Fruit fly (Drosophila melanogaster) whole organism, embryonic: ENCODE results near the gene Pif1.

ENCODE experiments used
- Adf1 ChIP-seq: fragments of 200-800 bp; sonication (Bioruptor generic); IDR thresholded peaks from 2 replicates; pipeline ENCODE4 v1.3.6; 2022; ENCODE audit warnings: missing biosample characterization, missing genetic modification characterization
- BEAF-32 ChIP-seq: fragments of 200-800 bp; sonication (Bioruptor generic); optimal IDR thresholded peaks from 3 replicates; lab custom pipeline; 2017; ENCODE audit warnings: missing biosample characterization, missing genetic modification characterization, mild to moderate bottlenecking, moderate library complexity, missing genetic modification reagents
- Bteb2 ChIP-seq: fragments of 200-800 bp; sonication (Bioruptor generic); optimal IDR thresholded peaks from 2 replicates; lab custom pipeline; 2016; ENCODE audit warnings: missing biosample characterization, missing genetic modification characterization
- CG10565 ChIP-seq: fragments of 200-800 bp; sonication (Bioruptor generic); optimal IDR thresholded peaks from 3 replicates; lab custom pipeline; 2016; ENCODE audit warnings: missing biosample characterization, mild to moderate bottlenecking, missing genetic modification characterization
- CG13424 ChIP-seq: fragments of 200-800 bp; sonication (Bioruptor generic); optimal IDR thresholded peaks from 2 replicates; lab custom pipeline; 2019; ENCODE audit warnings: missing biosample characterization, mild to moderate bottlenecking, missing genetic modification characterization, moderate library complexity
- CG14667 ChIP-seq: fragments of 200-800 bp; sonication (Bioruptor generic); IDR thresholded peaks from 2 replicates; pipeline ENCODE4 v1.3.6; 2022; ENCODE audit warnings: missing biosample characterization, missing genetic modification characterization
- CG18599 ChIP-seq: fragments of 200-800 bp; sonication (Bioruptor generic); optimal IDR thresholded peaks from 3 replicates; lab custom pipeline; 2017; ENCODE audit warnings: missing biosample characterization, missing genetic modification characterization, mild to moderate bottlenecking, moderate library complexity, missing genetic modification reagents
- CG2116 ChIP-seq: fragments of 200-800 bp; sonication (Bioruptor generic); optimal IDR thresholded peaks from 3 replicates; lab custom pipeline; 2018; ENCODE audit warnings: missing biosample characterization, mild to moderate bottlenecking, missing genetic modification characterization
- CG3281 ChIP-seq: fragments of 200-800 bp; sonication (Bioruptor generic); optimal IDR thresholded peaks from 3 replicates; lab custom pipeline; 2017; ENCODE audit warnings: missing biosample characterization, mild to moderate bottlenecking, missing genetic modification characterization
- CG3407 ChIP-seq: fragments of 200-800 bp; sonication (Bioruptor generic); optimal IDR thresholded peaks from 2 replicates; lab custom pipeline; 2018; ENCODE audit warnings: missing biosample characterization, mild to moderate bottlenecking, missing genetic modification characterization
- CG34224 ChIP-seq: fragments of 200-800 bp; sonication (Bioruptor generic); IDR thresholded peaks from 3 replicates; pipeline ENCODE4 v1.3.6; 2022; ENCODE audit warnings: missing biosample characterization, missing genetic modification characterization; ENCODE audit not compliant: partially characterized antibody
- CG3847 ChIP-seq: fragments of 200-800 bp; sonication (Bioruptor generic); IDR thresholded peaks from 2 replicates; pipeline ENCODE4 v1.3.6; 2022; ENCODE audit warnings: missing biosample characterization, missing genetic modification characterization
- CG3995 ChIP-seq: fragments of 200-800 bp; sonication (Bioruptor generic); optimal IDR thresholded peaks from 3 replicates; lab custom pipeline; 2016; ENCODE audit warnings: missing biosample characterization, missing genetic modification characterization
- CG4404 ChIP-seq: fragments of 200-800 bp; sonication (Bioruptor generic); IDR thresholded peaks from 2 replicates; pipeline ENCODE4 v1.3.6; 2022; ENCODE audit warnings: missing biosample characterization, missing genetic modification characterization
- CG5180 ChIP-seq: fragments of 200-800 bp; sonication (Bioruptor generic); optimal IDR thresholded peaks from 3 replicates; lab custom pipeline; 2017; ENCODE audit warnings: missing biosample characterization, missing genetic modification characterization, mild to moderate bottlenecking, moderate library complexity, missing genetic modification reagents
- CG6683 ChIP-seq: fragments of 200-800 bp; sonication (Bioruptor generic); optimal IDR thresholded peaks from 2 replicates; lab custom pipeline; 2017; ENCODE audit warnings: missing biosample characterization, mild to moderate bottlenecking, missing genetic modification characterization, missing genetic modification reagents
- CG7963 ChIP-seq: fragments of 200-800 bp; sonication (Bioruptor generic); IDR thresholded peaks from 3 replicates; pipeline ENCODE4 v1.3.6; 2022; ENCODE audit warnings: missing biosample characterization, missing genetic modification characterization; ENCODE audit not compliant: partially characterized antibody
- CG9932 ChIP-seq: fragments of 200-800 bp; sonication (Bioruptor generic); IDR thresholded peaks from 2 replicates; pipeline ENCODE4 v1.3.6; 2022; ENCODE audit warnings: missing biosample characterization, missing genetic modification characterization
- Chrac-16 ChIP-seq: fragments of 200-800 bp; sonication (Bioruptor generic); optimal IDR thresholded peaks from 3 replicates; lab custom pipeline; 2016; ENCODE audit warnings: missing biosample characterization, missing genetic modification characterization
- Dll ChIP-seq: fragments of 200-800 bp; sonication (Bioruptor generic); IDR thresholded peaks from 4 replicates; pipeline ENCODE4 v1.3.6; 2022; ENCODE audit warnings: missing biosample characterization, missing genetic modification characterization; ENCODE audit not compliant: partially characterized antibody
- E2f2 ChIP-seq: fragments of 200-800 bp; sonication (Bioruptor generic); IDR thresholded peaks from 2 replicates; pipeline ENCODE4 v1.3.6; 2022; ENCODE audit warnings: missing biosample characterization, missing genetic modification characterization
- Ets97D ChIP-seq: fragments of 200-800 bp; sonication (Bioruptor generic); optimal IDR thresholded peaks from 3 replicates; lab custom pipeline; 2016; ENCODE audit warnings: missing biosample characterization, missing genetic modification characterization
- GATAe ChIP-seq: fragments of 200-800 bp; sonication (Bioruptor generic); conservative IDR thresholded peaks from 2 replicates; pipeline ENCODE4 v1.3.6; 2022; ENCODE audit warnings: missing biosample characterization, missing genetic modification characterization
- Hr3 ChIP-seq: fragments of 200-800 bp; sonication (Bioruptor generic); optimal IDR thresholded peaks from 3 replicates; lab custom pipeline; 2016; ENCODE audit warnings: missing biosample characterization, missing genetic modification characterization
- Lim3 ChIP-seq: fragments of 200-800 bp; sonication (Bioruptor generic); IDR thresholded peaks from 2 replicates; pipeline ENCODE4 v1.3.6; 2022; ENCODE audit warnings: missing biosample characterization, missing genetic modification characterization
- MBD-R2 ChIP-seq: fragments of 200-800 bp; sonication (Bioruptor generic); IDR thresholded peaks from 2 replicates; pipeline ENCODE4 v1.3.6; 2022; ENCODE audit warnings: missing biosample characterization, missing genetic modification characterization
- Myb ChIP-seq: fragments of 200-800 bp; sonication (Bioruptor generic); optimal IDR thresholded peaks from 2 replicates; lab custom pipeline; 2016; ENCODE audit warnings: missing biosample characterization, missing genetic modification characterization
- Nf-YC ChIP-seq: fragments of 200-800 bp; optimal IDR thresholded peaks from 3 replicates; lab custom pipeline; 2019; ENCODE audit warnings: missing biosample characterization, mild to moderate bottlenecking, missing genetic modification characterization, moderate library complexity
- Ravus ChIP-seq: fragments of 200-800 bp; sonication (Bioruptor generic); IDR thresholded peaks from 2 replicates; pipeline ENCODE4 v1.3.6; 2022; ENCODE audit warnings: missing biosample characterization, missing genetic modification characterization
- Sox100B ChIP-seq: fragments of 200-800 bp; sonication (Bioruptor generic); optimal IDR thresholded peaks from 3 replicates; lab custom pipeline; 2018; ENCODE audit warnings: missing biosample characterization, mild to moderate bottlenecking, missing genetic modification characterization
- YL-1 ChIP-seq: fragments of 200-800 bp; sonication (Bioruptor generic); optimal IDR thresholded peaks from 3 replicates; lab custom pipeline; 2017; ENCODE audit warnings: missing biosample characterization, mild to moderate bottlenecking, missing genetic modification characterization
- ab ChIP-seq: fragments of 200-800 bp; sonication (Bioruptor generic); optimal IDR thresholded peaks from 2 replicates; lab custom pipeline; 2016; ENCODE audit warnings: missing biosample characterization, missing genetic modification characterization
- bab2 ChIP-seq: fragments of 200-800 bp; sonication (Bioruptor generic); optimal IDR thresholded peaks from 2 replicates; lab custom pipeline; 2016; ENCODE audit warnings: missing biosample characterization, missing genetic modification characterization
- chinmo ChIP-seq: fragments of 200-800 bp; sonication (Bioruptor generic); IDR thresholded peaks from 4 replicates; pipeline ENCODE4 v1.3.6; 2022; ENCODE audit warnings: missing biosample characterization, missing genetic modification characterization; ENCODE audit not compliant: partially characterized antibody
- crp ChIP-seq, 2 experiments: fragments of 200-800 bp; sonication (Bioruptor generic); optimal IDR thresholded peaks; 2 replicates in 1 of 2; 3 replicates in 1 of 2; lab custom pipeline; 2017; ENCODE audit warnings: missing biosample characterization in 2 of 2, missing genetic modification characterization in 2 of 2, mild to moderate bottlenecking in 1 of 2, moderate library complexity in 1 of 2
- fd102C ChIP-seq: fragments of 200-800 bp; sonication (Bioruptor generic); optimal IDR thresholded peaks from 2 replicates; lab custom pipeline; 2018; ENCODE audit warnings: missing biosample characterization, mild to moderate bottlenecking, missing genetic modification characterization, moderate library complexity
- fd3F ChIP-seq: fragments of 200-800 bp; sonication (Bioruptor generic); optimal IDR thresholded peaks from 2 replicates; lab custom pipeline; 2018; ENCODE audit warnings: missing biosample characterization, mild to moderate bottlenecking, missing genetic modification characterization, moderate library complexity
- hb ChIP-seq: fragments of 200-800 bp; sonication (Bioruptor generic); IDR thresholded peaks from 3 replicates; pipeline ENCODE4 v1.3.6; 2022; ENCODE audit warnings: missing biosample characterization, missing genetic modification characterization; ENCODE audit not compliant: partially characterized antibody
- hkb ChIP-seq, 2 experiments: fragments of 200-800 bp in 1 of 2; fragments of >200 bp in 1 of 2; sonication (Bioruptor generic) in 1 of 2; IDR thresholded peaks in 1 of 2; optimal IDR thresholded peaks in 1 of 2; 2 replicates each; pipeline versions ENCODE4 v1.3.6 to Lab custom; 2017 to 2022; ENCODE audit warnings: missing biosample characterization in 1 of 2, missing genetic modification characterization in 1 of 2
- nerfin-1 ChIP-seq: fragments of 200-800 bp; sonication (Bioruptor generic); optimal IDR thresholded peaks from 3 replicates; lab custom pipeline; 2019; ENCODE audit warnings: missing biosample characterization, mild to moderate bottlenecking, missing genetic modification characterization, moderate library complexity
- nerfin-2 ChIP-seq: fragments of 200-800 bp; sonication (Bioruptor generic); IDR thresholded peaks from 2 replicates; pipeline ENCODE4 v1.3.6; 2022; ENCODE audit warnings: missing biosample characterization, missing genetic modification characterization; ENCODE audit not compliant: partially characterized antibody
- nom ChIP-seq: fragments of 200-800 bp; sonication (Bioruptor generic); optimal IDR thresholded peaks from 2 replicates; lab custom pipeline; 2017; ENCODE audit warnings: missing biosample characterization, missing genetic modification characterization, mild to moderate bottlenecking, moderate library complexity, missing genetic modification reagents
- p53 ChIP-seq: fragments of 200-800 bp; sonication (Bioruptor generic); optimal IDR thresholded peaks from 2 replicates; lab custom pipeline; 2016; ENCODE audit warnings: missing biosample characterization, missing genetic modification characterization
- peb ChIP-seq: fragments of 200-800 bp; sonication (Bioruptor generic); IDR thresholded peaks from 2 replicates; pipeline ENCODE4 v1.3.6; 2022; ENCODE audit warnings: missing biosample characterization, missing genetic modification characterization
- pum ChIP-seq: fragments of 200-800 bp; sonication (Bioruptor generic); optimal IDR thresholded peaks from 2 replicates; lab custom pipeline; 2016; ENCODE audit warnings: missing biosample characterization, missing genetic modification characterization
- repo ChIP-seq: fragments of 200-800 bp; sonication (Bioruptor generic); optimal IDR thresholded peaks from 2 replicates; lab custom pipeline; 2016; ENCODE audit warnings: missing biosample characterization, missing genetic modification characterization
- run ChIP-seq: fragments of 200-800 bp; sonication (Bioruptor generic); optimal IDR thresholded peaks from 3 replicates; lab custom pipeline; 2018; ENCODE audit warnings: missing biosample characterization, mild to moderate bottlenecking, missing genetic modification characterization
- salm ChIP-seq: fragments of 200-800 bp; sonication (Bioruptor generic); optimal IDR thresholded peaks from 2 replicates; lab custom pipeline; 2018; ENCODE audit warnings: missing biosample characterization, mild to moderate bottlenecking, missing genetic modification characterization
- twi ChIP-seq: fragments of 200-800 bp; optimal IDR thresholded peaks from 2 replicates; lab custom pipeline; 2019; ENCODE audit warnings: missing biosample characterization, mild to moderate bottlenecking, missing genetic modification characterization, moderate library complexity
- wdn ChIP-seq: fragments of 200-800 bp; sonication (Bioruptor generic); IDR thresholded peaks from 2 replicates; pipeline ENCODE4 v1.3.6; 2022; ENCODE audit warnings: missing biosample characterization, missing genetic modification characterization

Pif1 gene

DNA sequence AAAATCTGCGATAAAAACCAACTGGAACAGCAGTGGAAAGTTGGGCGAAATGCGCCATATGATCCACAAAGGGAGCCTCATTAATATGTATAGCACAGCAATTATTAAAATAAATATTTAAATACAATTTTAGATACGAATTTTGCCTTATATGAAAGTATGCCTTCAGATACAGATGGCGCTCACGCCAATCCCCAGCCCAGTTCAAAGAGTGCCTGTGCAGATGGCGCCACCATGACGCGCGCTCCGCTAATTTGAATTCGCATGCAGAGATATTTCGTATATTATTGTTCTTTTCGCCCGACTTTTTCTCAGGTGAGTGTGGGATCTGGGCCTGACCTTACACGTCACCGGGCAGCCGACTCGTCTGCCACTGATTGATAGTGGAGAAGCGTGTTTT is 2.4 kb upstream of the Pif1 start, which contains the start of gene Pgant4 (continued):
- TF ChIP-seq CG6683 (GFP tag; lab: Kevin White, UChicago) (no peak), YL-1 (GFP tag; lab: Kevin White, UChicago) (no peak), GATAe (GFP tag; lab: Robert Waterston, UW) (no peak), ab (GFP tag; lab: Kevin White, UChicago) (no peak), peb (peak; percentile 6; the same call in 1 of the 2 replicates), CG13424 (tag; lab: Kevin White, UChicago) (no peak), CG10565 (GFP tag; lab: Kevin White, UChicago) (no peak), Adf1 (GFP tag; lab: Robert Waterston, UW) (no peak; the same call in 1 of the 2 replicates), MBD-R2 (GFP tag; lab: Robert Waterston, UW) (no peak), Hr3 (GFP tag; lab: Kevin White, UChicago) (peak; percentile 57), CG5180 (GFP tag; lab: Kevin White, UChicago) (no peak), CG3847 (GFP tag; lab: Robert Waterston, UW) (peak; percentile 62), CG34224 (no peak), run (no peak), pum (no peak), CG2116 (GFP tag; lab: Kevin White, UChicago) (peak; percentile 15), CG3995 (GFP tag; lab: Kevin White, UChicago) (no peak), CG4404 (GFP tag; lab: Robert Waterston, UW) (no peak), CG3407 (GFP tag; lab: Kevin White, UChicago) (no peak), nom (GFP tag; lab: Kevin White, UChicago) (no peak), crp (GFP tag; optimal IDR thresholded peaks at IDR 0.05; lab: Kevin White, UChicago) (no peak), CG7963 (GFP tag; lab: Robert Waterston, UW) (no peak), Myb (GFP tag; lab: Kevin White, UChicago) (peak; percentile 27), CG3281 (GFP tag; lab: Kevin White, UChicago) (no peak), CG9932 (peak; percentile 85), bab2 (GFP tag; lab: Kevin White, UChicago) (peak; percentile 48), hkb (optimal IDR thresholded peaks at IDR 0.05; lab: Kevin White, UChicago) (no peak), hkb (GFP tag; IDR thresholded peaks at IDR 0.05; lab: Robert Waterston, UW) (no peak), Lim3 (GFP tag; lab: Robert Waterston, UW) (no peak), nerfin-1 (no peak), Chrac-16 (GFP tag; lab: Kevin White, UChicago) (peak; percentile 66), Ravus (GFP tag; lab: Robert Waterston, UW) (no peak), Sox100B (GFP tag; lab: Kevin White, UChicago) (no peak), salm (tag; lab: Kevin White, UChicago) (no peak), nerfin-2 (GFP tag; lab: Robert Waterston, UW) (no peak), wdn (GFP tag; lab: Robert Waterston, UW) (0 out of 2 replicates have a peak, but pooled peaks have one; percentile 34), twi (tag; lab: Kevin White, UChicago) (peak; percentile 31), E2f2 (GFP tag; lab: Robert Waterston, UW) (peak; percentile 99), p53 (GFP tag; lab: Kevin White, UChicago) (no peak), Dll (no peak), fd3F (GFP tag; lab: Kevin White, UChicago) (peak; percentile 20), hb (GFP tag; lab: Robert Waterston, UW) (no peak), CG14667 (GFP tag; lab: Robert Waterston, UW) (peak; percentile 63), Bteb2 (GFP tag; lab: Kevin White, UChicago) (no peak), Nf-YC (tag; lab: Kevin White, UChicago) (peak; percentile 37), fd102C (GFP tag; lab: Kevin White, UChicago) (no peak), chinmo (GFP tag; lab: Robert Waterston, UW) (no peak), BEAF-32 (peak; percentile 19), CG18599 (GFP tag; lab: Kevin White, UChicago) (no peak), Ets97D (GFP tag; lab: Kevin White, UChicago) (no peak), repo (GFP tag; lab: Kevin White, UChicago) (peak; percentile 8)
